Worm (Caenorhabditis elegans) whole organism, young adult: ENCODE measurements around the gene irld-3.
A peak's percentile ranks its signal among the peaks of the same experiment; 100 is the strongest.

Experiments
- C17E4.6 ChIP-seq: fragments of 200-800 bp; sonication (Bioruptor generic); IDR thresholded peaks from 2 replicates; pipeline ENCODE4 v1.3.6; 2022; ENCODE audit warnings: missing genetic modification reagents, missing genetic modification characterization, missing compliant biosample characterization
- F23B12.7 ChIP-seq: sonication (generic microtip); optimal IDR thresholded peaks from 2 replicates; lab custom pipeline; 2017; ENCODE audit warnings: missing genetic modification characterization, mild to moderate bottlenecking, missing compliant biosample characterization, antibody characterized with exemption, moderate library complexity; ENCODE audit not compliant: insufficient read depth
- F33H1.4 ChIP-seq: fragments of 200-800 bp; sonication (Bioruptor generic); IDR thresholded peaks from 2 replicates; pipeline ENCODE4 v1.3.6; 2022; ENCODE audit warnings: missing genetic modification reagents, missing genetic modification characterization, missing compliant biosample characterization
- F57A8.1 ChIP-seq: fragments of 200-800 bp; sonication (Bioruptor generic); optimal IDR thresholded peaks from 2 replicates; lab custom pipeline; 2018; ENCODE audit warnings: mild to moderate bottlenecking, missing genetic modification characterization, moderate library complexity, missing compliant biosample characterization
- Y53F4B.3 ChIP-seq: fragments of 200-800 bp; sonication (Bioruptor generic); IDR thresholded peaks from 2 replicates; pipeline ENCODE4 v1.3.6; 2022; ENCODE audit warnings: missing genetic modification reagents, missing genetic modification characterization, missing compliant biosample characterization
- Y53G8AR.9 ChIP-seq: fragments of 200-800 bp; sonication (Bioruptor generic); conservative IDR thresholded peaks from 2 replicates; pipeline ENCODE4 v1.3.6; 2022; ENCODE audit warnings: missing genetic modification reagents, missing genetic modification characterization, missing compliant biosample characterization
- ama-1 ChIP-seq, 3 experiments: fragments of 150-350 bp in 1 of 3; sonication (generic microtip) in 2 of 3; optimal IDR thresholded peaks; 2 replicates each; lab custom pipeline; 2014 to 2018; ENCODE audit warnings: missing biosample characterization in 2 of 3, missing genetic modification characterization in 2 of 3, missing genetic modification reagents in 2 of 3
- aptf-3 ChIP-seq: fragments of 200-800 bp; sonication (Bioruptor generic); IDR thresholded peaks from 2 replicates; pipeline ENCODE4 v1.3.6; 2022; ENCODE audit warnings: missing genetic modification characterization, missing compliant biosample characterization
- bed-2 ChIP-seq: fragments of 200-800 bp; sonication (Bioruptor generic); IDR thresholded peaks from 2 replicates; pipeline ENCODE4 v1.3.6; 2022; ENCODE audit warnings: missing genetic modification reagents, missing genetic modification characterization, missing compliant biosample characterization
- cebp-1 ChIP-seq, 2 experiments: fragments of 200-800 bp in 1 of 2; sonication (Bioruptor generic) in 1 of 2; sonication (generic microtip) in 1 of 2; IDR thresholded peaks in 1 of 2; optimal IDR thresholded peaks in 1 of 2; 2 replicates each; pipeline versions ENCODE4 v1.3.6 to Lab custom; 2017 to 2022; ENCODE audit warnings: missing compliant biosample characterization in 2 of 2, missing genetic modification characterization in 2 of 2, mild to moderate bottlenecking in 1 of 2, missing genetic modification reagents in 1 of 2, moderate library complexity in 1 of 2
- cebp-2 ChIP-seq: fragments of 200-800 bp; sonication (Bioruptor generic); IDR thresholded peaks from 2 replicates; pipeline ENCODE4 v1.3.6; 2022; ENCODE audit warnings: missing genetic modification characterization, missing compliant biosample characterization
- ceh-27 ChIP-seq: fragments of 200-800 bp; sonication (Bioruptor generic); optimal IDR thresholded peaks from 2 replicates; lab custom pipeline; 2018; ENCODE audit warnings: mild to moderate bottlenecking, missing genetic modification characterization, moderate library complexity, missing compliant biosample characterization
- ceh-40 ChIP-seq: fragments of 200-800 bp; sonication (Bioruptor generic); IDR thresholded peaks from 2 replicates; pipeline ENCODE4 v1.3.6; 2022; ENCODE audit warnings: missing genetic modification characterization, missing compliant biosample characterization
- ceh-58 ChIP-seq: fragments of 200-800 bp; sonication (Bioruptor generic); IDR thresholded peaks from 2 replicates; pipeline ENCODE4 v1.3.6; 2022; ENCODE audit warnings: missing genetic modification characterization, missing compliant biosample characterization
- dox-1 ChIP-seq: fragments of 200-800 bp; sonication (Bioruptor generic); IDR thresholded peaks from 2 replicates; pipeline ENCODE4 v1.3.6; 2022; ENCODE audit warnings: missing genetic modification reagents, missing genetic modification characterization, missing compliant biosample characterization
- dpff-1 ChIP-seq: sonication (generic microtip); optimal IDR thresholded peaks from 2 replicates; lab custom pipeline; 2017; ENCODE audit warnings: mild to moderate bottlenecking, missing genetic modification characterization, missing compliant biosample characterization
- egl-18 ChIP-seq: fragments of 200-800 bp; sonication (Bioruptor generic); IDR thresholded peaks from 2 replicates; pipeline ENCODE4 v1.3.6; 2022; ENCODE audit warnings: missing genetic modification reagents, missing genetic modification characterization, missing compliant biosample characterization
- fkh-3 ChIP-seq: sonication (generic microtip); optimal IDR thresholded peaks from 2 replicates; lab custom pipeline; 2016; ENCODE audit warnings: mild to moderate bottlenecking, missing genetic modification characterization, missing compliant biosample characterization
- him-1 ChIP-seq: sonication (generic microtip); optimal IDR thresholded peaks from 2 replicates; lab custom pipeline; 2016; ENCODE audit warnings: missing genotype, missing genetic modification reagents, missing genetic modification characterization, missing compliant biosample characterization
- hlh-12 ChIP-seq: sonication (generic microtip); optimal IDR thresholded peaks from 2 replicates; lab custom pipeline; 2016; ENCODE audit warnings: missing genetic modification characterization, missing compliant biosample characterization
- lin-35 ChIP-seq, 3 experiments: fragments of 150-350 bp in 2 of 3; sonication (generic microtip) in 1 of 3; optimal IDR thresholded peaks; 2 replicates each; lab custom pipeline; 2014 to 2018; ENCODE audit warnings: missing biosample characterization in 3 of 3, missing genetic modification characterization in 3 of 3, missing genetic modification reagents in 3 of 3
- lir-1 ChIP-seq: fragments of 200-800 bp; sonication (Bioruptor generic); conservative IDR thresholded peaks from 2 replicates; pipeline ENCODE4 v1.3.6; 2022; ENCODE audit warnings: missing genetic modification reagents, missing genetic modification characterization, missing compliant biosample characterization
- lsy-27 ChIP-seq: sonication (generic microtip); optimal IDR thresholded peaks from 2 replicates; lab custom pipeline; 2017; ENCODE audit warnings: missing genetic modification characterization, mild to moderate bottlenecking, missing compliant biosample characterization, antibody characterized with exemption, missing genotype, borderline replicate concordance; ENCODE audit not compliant: insufficient read depth
- madf-8 ChIP-seq: fragments of 200-800 bp; sonication (Bioruptor generic); conservative IDR thresholded peaks from 2 replicates; pipeline ENCODE4 v1.3.6; 2022; ENCODE audit warnings: missing genetic modification reagents, missing genetic modification characterization, missing compliant biosample characterization
- nfyb-1 ChIP-seq: fragments of 200-800 bp; sonication (Bioruptor generic); IDR thresholded peaks from 2 replicates; pipeline ENCODE4 v1.3.6; 2022; ENCODE audit warnings: missing genetic modification reagents, missing genetic modification characterization, missing compliant biosample characterization
- nhr-27 ChIP-seq: fragments of 200-800 bp; sonication (Bioruptor generic); optimal IDR thresholded peaks from 2 replicates; lab custom pipeline; 2018; ENCODE audit warnings: mild to moderate bottlenecking, missing genetic modification characterization, moderate library complexity, missing compliant biosample characterization
- nhr-80 ChIP-seq: sonication (generic microtip); optimal IDR thresholded peaks from 2 replicates; lab custom pipeline; 2016; ENCODE audit warnings: missing genetic modification characterization, missing compliant biosample characterization
- pbrm-1 ChIP-seq: fragments of 200-800 bp; sonication (Bioruptor generic); IDR thresholded peaks from 2 replicates; pipeline ENCODE4 v1.3.6; 2022; ENCODE audit warnings: missing genetic modification reagents, missing genetic modification characterization, missing compliant biosample characterization
- rpc-1 ChIP-seq, 2 experiments: fragments of 150-350 bp in 1 of 2; sonication (generic microtip) in 1 of 2; optimal IDR thresholded peaks; 2 replicates each; lab custom pipeline; 2014 to 2018; ENCODE audit warnings: missing biosample characterization in 1 of 2, missing genetic modification characterization in 1 of 2, missing genetic modification reagents in 1 of 2, missing genotype in 1 of 2
- snpc-1.1 ChIP-seq: sonication (generic microtip); optimal IDR thresholded peaks from 2 replicates; lab custom pipeline; 2017; ENCODE audit warnings: missing genetic modification characterization, mild to moderate bottlenecking, missing compliant biosample characterization, antibody characterized with exemption, moderate library complexity, missing genotype, missing genetic modification reagents; ENCODE audit not compliant: insufficient read depth
- snpc-4 ChIP-seq, 5 experiments: fragments of 150-350 bp in 1 of 5; sonication (generic microtip) in 4 of 5; optimal IDR thresholded peaks; 2 replicates each; lab custom pipeline; 2014 to 2018; ENCODE audit warnings: missing genetic modification characterization in 5 of 5, missing biosample characterization in 3 of 5, antibody characterized with exemption in 2 of 5, mild to moderate bottlenecking in 2 of 5, missing compliant biosample characterization in 2 of 5, missing genotype in 2 of 5, moderate library complexity in 2 of 5, missing genetic modification reagents in 1 of 5
- somi-1 ChIP-seq: fragments of 200-800 bp; sonication (Bioruptor generic); optimal IDR thresholded peaks from 2 replicates; lab custom pipeline; 2018; ENCODE audit warnings: mild to moderate bottlenecking, missing genetic modification characterization, missing compliant biosample characterization
- tbx-9 ChIP-seq: sonication (generic microtip); optimal IDR thresholded peaks from 2 replicates; lab custom pipeline; 2016; ENCODE audit warnings: borderline replicate concordance, missing genetic modification characterization, inconsistent platforms, missing compliant biosample characterization
- ztf-18 ChIP-seq: sonication (generic microtip); optimal IDR thresholded peaks from 2 replicates; lab custom pipeline; 2016; ENCODE audit warnings: missing genotype, mild to moderate bottlenecking, missing genetic modification characterization, missing compliant biosample characterization
- ztf-22 ChIP-seq: fragments of 200-800 bp; sonication (Bioruptor generic); optimal IDR thresholded peaks from 2 replicates; lab custom pipeline; 2018; ENCODE audit warnings: mild to moderate bottlenecking, missing genetic modification characterization, moderate library complexity, missing compliant biosample characterization

The irld-3 gene

DNA sequence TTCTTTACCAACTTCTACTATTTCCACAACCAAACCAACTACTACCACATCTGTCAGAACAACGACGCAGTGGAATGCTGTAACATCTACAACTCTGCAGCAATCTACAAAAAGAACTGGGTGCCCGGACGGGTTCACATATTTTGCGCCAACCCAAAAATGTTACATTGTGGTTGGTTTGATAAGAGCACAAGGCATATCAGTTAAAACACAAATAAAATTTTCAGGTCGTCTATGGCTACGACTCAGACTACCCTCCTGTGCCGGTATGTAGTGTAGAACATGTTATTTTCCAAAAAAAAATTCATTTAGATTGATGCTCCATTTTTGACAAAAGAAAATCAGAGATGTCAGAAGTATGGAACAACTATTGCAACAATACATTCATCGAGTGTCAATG is 19.2 kb downstream of the irld-3 start:
- TF ChIP-seq dox-1 (GFP tag; lab: Robert Waterston, UW), result 0 out of 2 replicates have a peak, but pooled peaks have one; percentile 34
- peak; percentile 50 for TF ChIP-seq nhr-80
- TF ChIP-seq nfyb-1 (GFP tag; lab: Robert Waterston, UW), result no peak

DNA sequence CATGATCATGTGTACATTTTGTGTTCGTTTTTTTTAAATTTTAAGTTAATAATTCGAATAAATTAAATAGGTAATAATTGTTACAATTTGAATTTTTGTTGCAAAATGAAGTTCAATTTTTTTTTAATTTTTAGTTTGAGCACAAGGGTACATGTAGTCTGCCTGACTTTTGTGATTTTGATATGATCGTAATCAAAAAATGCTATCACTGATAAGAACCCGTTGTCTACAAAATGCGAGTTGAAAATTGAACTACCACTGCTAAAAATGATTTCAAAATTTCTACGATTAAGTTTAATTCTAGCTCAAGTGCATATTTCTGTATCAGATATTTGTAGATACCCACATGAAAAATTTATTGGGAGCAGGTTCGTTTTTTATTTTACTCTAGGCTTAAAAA is 20.2 kb downstream of the irld-3 start, which contains the start of gene clec-210:
Gene clec-210 (plus strand): TSS at position 211 of the 400 bp plus-strand sequence.
- TF ChIP-seq nhr-80, result peak; percentile 33
- no peak for TF ChIP-seq Y53G8AR.9 (GFP tag; lab: Robert Waterston, UW)

- TF ChIP-seq C17E4.6 (no peak), dpff-1 (no peak)
Observed at ce11 chrV:3114973-3115372, 23.4 kb downstream of the irld-3 start, which contains the start of gene Y73C8C.3. Gene Y73C8C.3, plus strand, starts transcription at chrV:3115273.

- no peak for TF ChIP-seq Y53G8AR.9 (GFP tag; lab: Robert Waterston, UW)
- no peak for TF ChIP-seq aptf-3 (GFP tag; lab: Robert Waterston, UW)
- TF ChIP-seq him-1, result no peak
- TF ChIP-seq somi-1 (GFP tag; lab: Kevin White, UChicago), result no peak
- no peak for TF ChIP-seq fkh-3 (tag; lab: Kevin White, UChicago)
Observed at ce11 chrV:3113751-3114150, 24.6 kb downstream of the irld-3 start, which contains the start of gene Y73C8C.8. Gene Y73C8C.8, minus strand, starts transcription at chrV:3113851.

ce11 chrV:3112198-3112597 is 26.2 kb downstream of the irld-3 start:
- TF ChIP-seq hlh-12, result no peak

DNA sequence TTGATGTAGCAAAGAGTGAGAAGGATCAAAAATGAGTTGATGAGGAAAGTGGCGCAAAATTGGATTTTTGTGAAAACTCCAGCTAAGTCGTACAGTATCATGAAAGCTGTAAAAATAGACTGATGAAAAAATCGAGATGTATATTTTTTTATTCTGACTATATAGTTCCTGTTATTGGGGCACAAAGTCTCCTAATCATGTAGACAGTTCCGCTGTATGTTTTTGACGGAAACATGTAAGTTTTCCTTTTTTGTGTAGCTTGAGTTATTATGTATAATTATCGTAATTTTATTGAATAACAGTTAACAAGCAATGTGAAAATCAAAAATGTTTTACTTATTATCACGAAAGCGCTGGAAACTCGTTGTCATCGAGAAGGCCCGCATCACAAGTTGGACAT is 30.9 kb downstream of the irld-3 start, which contains the start of gene str-68:
Gene str-68 (minus strand): TSS at position 101 of the 400 bp plus-strand sequence.
- no peak for TF ChIP-seq nhr-27 (tag; lab: Kevin White, UChicago)
- no peak for TF ChIP-seq rpc-1 (optimal IDR thresholded peaks at IDR 0.05; lab: Kevin White, UChicago)
- no peak for TF ChIP-seq rpc-1 (tag; optimal IDR thresholded peaks at IDR 0.05; lab: Kevin White, UChicago)
- TF ChIP-seq bed-2 (GFP tag; lab: Robert Waterston, UW), result no peak
- TF ChIP-seq cebp-2 (GFP tag; lab: Robert Waterston, UW), result no peak
- TF ChIP-seq fkh-3 (tag; lab: Kevin White, UChicago), result no peak
- no peak for TF ChIP-seq Y53F4B.3 (GFP tag; lab: Robert Waterston, UW)
- no peak for TF ChIP-seq pbrm-1
- TF ChIP-seq ceh-58 (GFP tag; lab: Robert Waterston, UW), result no peak
- no peak for TF ChIP-seq madf-8
- TF ChIP-seq lir-1, result no peak
- no peak for TF ChIP-seq aptf-3 (GFP tag; lab: Robert Waterston, UW)
- no peak for TF ChIP-seq F33H1.4
- TF ChIP-seq snpc-1.1 (tag; lab: Kevin White, UChicago), result no peak
- TF ChIP-seq ztf-18, result no peak
- no peak for TF ChIP-seq cebp-1 (GFP tag; IDR thresholded peaks at IDR 0.05; lab: Robert Waterston, UW)
- TF ChIP-seq cebp-1 (tag; optimal IDR thresholded peaks at IDR 0.05; lab: Kevin White, UChicago), result no peak
- no peak for TF ChIP-seq F23B12.7 (tag; lab: Kevin White, UChicago)
- TF ChIP-seq tbx-9 (tag; lab: Kevin White, UChicago), result no peak

- TF ChIP-seq egl-18 (GFP tag; lab: Robert Waterston, UW) (0 out of 2 replicates have a peak, but pooled peaks have one; percentile 14), ama-1 (optimal IDR thresholded peaks at IDR 0.05; lab: Kevin White, UChicago) (no peak), ama-1 (GFP tag; optimal IDR thresholded peaks at IDR 0.05; lab: Kevin White, UChicago) (no peak), snpc-1.1 (tag; lab: Kevin White, UChicago) (peak; percentile 63), F57A8.1 (GFP tag; lab: Kevin White, UChicago) (no peak), ceh-27 (GFP tag; lab: Kevin White, UChicago) (no peak), lir-1 (no peak), fkh-3 (tag; lab: Kevin White, UChicago) (no peak), lsy-27 (tag; lab: Kevin White, UChicago) (no peak), ztf-22 (no peak), aptf-3 (GFP tag; lab: Robert Waterston, UW) (no peak), snpc-4 (GFP tag; optimal IDR thresholded peaks at IDR 0.05; lab: Kevin White, UChicago) (peak; percentile 21), snpc-4 (tag; optimal IDR thresholded peaks at IDR 0.05; lab: Kevin White, UChicago) (peak in 1 of 4 experiments; percentile 91), ceh-40 (GFP tag; lab: Robert Waterston, UW) (no peak), lin-35 (GFP tag; optimal IDR thresholded peaks at IDR 0.05; lab: Kevin White, UChicago) (no peak)
Observed at ce11 chrV:3106785-3107184, 31.6 kb downstream of the irld-3 start.
